Worm (Caenorhabditis elegans) whole organism, late embryonic: ENCODE data around the gene T22C8.4.

Source experiments
- T23F11.4 ChIP-seq: fragments of 200-800 bp; sonication (Bioruptor generic); optimal IDR thresholded peaks from 2 replicates; lab custom pipeline; 2018; ENCODE audit warnings: mild to moderate bottlenecking, missing genetic modification characterization, missing compliant biosample characterization
- ceh-18 ChIP-seq: sonication (generic microtip); optimal IDR thresholded peaks from 2 replicates; lab custom pipeline; 2016; ENCODE audit warnings: missing genetic modification characterization, missing compliant biosample characterization
- dmd-4 ChIP-seq: sonication (generic microtip); optimal IDR thresholded peaks from 2 replicates; lab custom pipeline; 2016; ENCODE audit warnings: borderline replicate concordance, missing genetic modification characterization, missing compliant biosample characterization
- elt-2 ChIP-seq: sonication (generic microtip); optimal IDR thresholded peaks from 2 replicates; lab custom pipeline; 2016; ENCODE audit warnings: missing genetic modification reagents, missing genetic modification characterization, missing compliant biosample characterization
- nhr-11 ChIP-seq: fragments of 150-350 bp; optimal IDR thresholded peaks from 2 replicates; lab custom pipeline; 2014; ENCODE audit warnings: missing biosample characterization, missing genetic modification characterization

DNA sequence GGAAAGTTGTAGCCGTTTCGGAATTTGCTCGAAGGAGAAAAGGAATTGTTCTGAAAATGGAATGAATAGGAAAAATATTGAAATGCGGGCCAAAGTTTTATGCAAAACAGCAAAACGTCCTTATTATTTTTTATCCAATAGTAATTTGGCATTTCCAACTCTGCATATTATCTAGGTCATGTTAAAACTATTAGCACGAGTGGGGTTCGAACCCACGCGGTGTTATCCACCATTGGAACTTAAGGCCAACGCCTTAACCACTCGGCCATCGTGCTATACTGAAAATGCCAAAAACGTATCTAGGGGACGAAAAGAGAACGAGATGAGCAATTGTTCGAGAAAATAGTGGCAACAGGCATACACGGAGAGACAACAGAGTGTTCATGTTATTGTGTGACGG, 8.5 kb upstream of the T22C8.4 start:
- no peak for TF ChIP-seq dmd-4 (tag; lab: Kevin White, UChicago)
- TF ChIP-seq T23F11.4 (GFP tag; lab: Kevin White, UChicago) = no peak
- no peak for TF ChIP-seq nhr-11 (tag; lab: Kevin White, UChicago)
- TF ChIP-seq ceh-18 = no peak
- no peak for TF ChIP-seq elt-2 (tag; lab: Kevin White, UChicago)
